Fruit fly (Drosophila melanogaster) whole organism, adult: ENCODE data around the gene neb.
A peak's percentile ranks its signal among the peaks of the same experiment; 100 is the strongest.

ENCODE experiments used
- CG11617 ChIP-seq: fragments of 200-800 bp; sonication (Bioruptor generic); optimal IDR thresholded peaks from 2 replicates; lab custom pipeline; 2017; ENCODE audit warnings: mild to moderate bottlenecking, missing biosample characterization, missing genetic modification reagents, missing genetic modification characterization
- CG12768 ChIP-seq: fragments of 200-800 bp; sonication (Bioruptor generic); optimal IDR thresholded peaks from 2 replicates; lab custom pipeline; 2017; ENCODE audit warnings: missing biosample characterization, missing genetic modification characterization, mild to moderate bottlenecking, moderate library complexity, missing genetic modification reagents
- CG14711 ChIP-seq: fragments of 200-800 bp; sonication (Bioruptor generic); optimal IDR thresholded peaks from 2 replicates; lab custom pipeline; 2018; ENCODE audit warnings: missing biosample characterization, mild to moderate bottlenecking, missing genetic modification characterization, moderate library complexity
- CG1620 ChIP-seq: fragments of 200-800 bp; sonication (Bioruptor generic); optimal IDR thresholded peaks from 2 replicates; lab custom pipeline; 2016; ENCODE audit warnings: missing biosample characterization, missing genetic modification characterization
- CG33017 ChIP-seq: fragments of 200-800 bp; sonication (Bioruptor generic); optimal IDR thresholded peaks from 2 replicates; lab custom pipeline; 2018; ENCODE audit warnings: missing biosample characterization, mild to moderate bottlenecking, missing genetic modification characterization, moderate library complexity
- CG5204 ChIP-seq: fragments of 200-800 bp; sonication (Bioruptor generic); optimal IDR thresholded peaks from 2 replicates; lab custom pipeline; 2016; ENCODE audit warnings: missing biosample characterization, missing genetic modification characterization
- CG7045 ChIP-seq: fragments of 200-800 bp; sonication (Bioruptor generic); optimal IDR thresholded peaks from 2 replicates; lab custom pipeline; 2017; ENCODE audit warnings: missing biosample characterization, mild to moderate bottlenecking, missing genetic modification characterization
- CG7101 ChIP-seq: fragments of 200-800 bp; sonication (Bioruptor generic); optimal IDR thresholded peaks from 2 replicates; lab custom pipeline; 2018; ENCODE audit warnings: missing biosample characterization, mild to moderate bottlenecking, missing genetic modification characterization, moderate library complexity
- Clk ChIP-seq: fragments of 200-800 bp; sonication (Bioruptor generic); optimal IDR thresholded peaks from 2 replicates; lab custom pipeline; 2017; ENCODE audit warnings: missing biosample characterization, missing genetic modification characterization
- Crg-1 ChIP-seq: fragments of 200-800 bp; sonication (Bioruptor generic); optimal IDR thresholded peaks from 2 replicates; lab custom pipeline; 2016; ENCODE audit warnings: missing biosample characterization, missing genetic modification characterization
- Hr96 ChIP-seq: fragments of 200-800 bp; sonication (Bioruptor generic); optimal IDR thresholded peaks from 2 replicates; lab custom pipeline; 2016; ENCODE audit warnings: missing biosample characterization, missing genetic modification characterization
- Mnt ChIP-seq: fragments of 200-800 bp; sonication (Bioruptor generic); optimal IDR thresholded peaks from 2 replicates; lab custom pipeline; 2016; ENCODE audit warnings: missing biosample characterization, mild to moderate bottlenecking, missing genetic modification characterization
- bab1 ChIP-seq: fragments of 200-800 bp; sonication (Bioruptor generic); optimal IDR thresholded peaks from 3 replicates; lab custom pipeline; 2019; ENCODE audit warnings: missing biosample characterization, mild to moderate bottlenecking, missing genetic modification characterization, moderate library complexity
- cic ChIP-seq: fragments of 200-800 bp; sonication (Bioruptor generic); optimal IDR thresholded peaks from 2 replicates; lab custom pipeline; 2017; ENCODE audit warnings: missing biosample characterization, mild to moderate bottlenecking, missing genetic modification characterization, moderate library complexity
- cnc ChIP-seq, 2 experiments: fragments of >200 bp; optimal IDR thresholded peaks; 2 replicates each; lab custom pipeline; 2017
- kay ChIP-seq: fragments of 200-800 bp; sonication (Bioruptor generic); peaks from one replicate; lab custom pipeline; 2016; ENCODE audit warnings: missing biosample characterization, missing genetic modification characterization, borderline replicate concordance
- ovo ChIP-seq: fragments of 200-800 bp; sonication (Bioruptor generic); optimal IDR thresholded peaks from 2 replicates; lab custom pipeline; 2016; ENCODE audit warnings: missing biosample characterization, missing genetic modification characterization
- pad ChIP-seq: fragments of 200-800 bp; sonication (Bioruptor generic); optimal IDR thresholded peaks from 3 replicates; lab custom pipeline; 2017; ENCODE audit warnings: missing biosample characterization, missing genetic modification characterization, mild to moderate bottlenecking, moderate library complexity, missing genetic modification reagents
- tj ChIP-seq: fragments of 200-800 bp; sonication (Bioruptor generic); optimal IDR thresholded peaks from 3 replicates; lab custom pipeline; 2017; ENCODE audit warnings: missing biosample characterization, mild to moderate bottlenecking, missing genetic modification characterization, moderate library complexity
- toe ChIP-seq: fragments of 200-800 bp; sonication (Bioruptor generic); optimal IDR thresholded peaks from 2 replicates; lab custom pipeline; 2016; ENCODE audit warnings: missing biosample characterization, missing genetic modification characterization

Gene neb

dm6 chr2L:20075234-20075803, at the start of gene neb, which contains the start of gene pr:
TSS of gene neb (plus strand) at chr2L:20075757.
TSS of gene pr (minus strand) at chr2L:20075458.
- peak; percentile 52 for TF ChIP-seq CG33017 (tag; lab: Kevin White, UChicago)
- TF ChIP-seq CG5204 (GFP tag; lab: Kevin White, UChicago), result no peak
- TF ChIP-seq pad (GFP tag; lab: Kevin White, UChicago), result no peak
- TF ChIP-seq toe (GFP tag; lab: Kevin White, UChicago), result peak; percentile 77
- TF ChIP-seq CG1620 (GFP tag; lab: Kevin White, UChicago), result peak; percentile 55
- TF ChIP-seq cnc (optimal IDR thresholded peaks at IDR 0.05; lab: Kevin White, UChicago), result no peak
- peak; percentile 69 for TF ChIP-seq CG7101
- TF ChIP-seq bab1 (GFP tag; lab: Kevin White, UChicago), result peak; percentile 82
- TF ChIP-seq Crg-1, result peak; percentile 33
- TF ChIP-seq CG11617, result peak; percentile 48
- no peak for TF ChIP-seq ovo (GFP tag; lab: Kevin White, UChicago)
- peak; percentile 53 for TF ChIP-seq Hr96 (GFP tag; lab: Kevin White, UChicago)
- no peak for TF ChIP-seq Clk (GFP tag; lab: Kevin White, UChicago)
- TF ChIP-seq tj (GFP tag; lab: Kevin White, UChicago), result peak; percentile 66
- peak; percentile 71 for TF ChIP-seq CG7045 (GFP tag; lab: Kevin White, UChicago)
- no peak for TF ChIP-seq CG12768
- no peak for TF ChIP-seq kay (GFP tag; lab: Kevin White, UChicago)
- TF ChIP-seq CG14711 (tag; lab: Kevin White, UChicago), result peak; percentile 13
- peak; percentile 62 for TF ChIP-seq Mnt (GFP tag; lab: Kevin White, UChicago)
- no peak for TF ChIP-seq cic (GFP tag; lab: Kevin White, UChicago)

DNA sequence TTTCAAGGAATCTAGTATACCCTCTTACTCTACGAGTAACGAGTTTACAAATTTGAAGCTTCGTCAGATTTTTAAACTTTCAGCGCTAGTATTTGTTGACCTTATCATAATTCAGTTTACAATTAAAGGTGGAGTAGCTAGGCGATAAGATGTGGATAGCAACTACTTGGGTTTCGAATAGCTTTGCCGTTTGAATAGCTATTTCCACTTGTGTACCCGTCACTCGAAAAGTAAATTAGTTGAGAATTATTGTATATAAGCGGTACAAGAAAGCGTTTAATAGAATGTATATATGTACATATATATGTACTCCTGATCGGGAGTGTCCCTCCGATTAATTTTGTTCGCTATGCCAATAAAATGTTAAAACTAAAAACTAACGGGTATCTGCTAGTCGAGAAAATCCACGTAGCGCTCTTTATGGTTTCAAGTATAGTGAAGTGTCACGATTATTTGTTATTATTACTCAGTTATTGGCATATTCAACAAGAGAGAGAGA, 49.2 kb upstream of the neb start:
- TF ChIP-seq CG7045 (GFP tag; lab: Kevin White, UChicago) (no peak), kay (GFP tag; lab: Kevin White, UChicago) (peak; percentile 25), toe (GFP tag; lab: Kevin White, UChicago) (no peak)

DNA sequence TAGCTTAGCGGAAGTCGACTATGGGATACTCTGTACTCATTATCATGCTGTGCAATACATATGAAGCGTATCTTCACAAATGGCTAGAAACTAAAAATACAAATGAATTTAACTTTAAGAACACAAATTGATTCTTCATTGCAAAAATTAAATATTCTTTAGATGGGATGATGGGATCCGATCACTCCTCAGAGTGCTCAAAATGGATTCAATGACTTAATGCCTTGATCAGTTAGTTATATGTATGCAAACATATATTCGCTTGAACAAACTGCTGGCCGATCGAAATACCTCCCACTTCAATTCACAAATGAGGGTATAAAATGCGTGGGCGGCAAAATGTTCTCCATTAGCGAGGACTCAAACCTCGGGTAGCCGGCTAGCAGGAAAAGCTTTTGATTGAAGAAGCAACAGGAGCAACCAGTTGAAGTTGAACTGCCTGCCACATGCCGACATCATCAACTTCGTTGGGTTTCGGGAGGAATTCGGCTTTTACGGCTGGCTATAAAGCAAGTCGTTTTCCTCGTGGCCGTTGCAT, 48.1 kb upstream of the neb start, which contains the start of gene sNPF:
TSS of gene sNPF (plus strand) at position 534 of the 538 bp plus-strand sequence.
- TF ChIP-seq CG11617 (peak; percentile 7), CG1620 (GFP tag; lab: Kevin White, UChicago) (no peak), Hr96 (GFP tag; lab: Kevin White, UChicago) (peak; percentile 8), ovo (GFP tag; lab: Kevin White, UChicago) (no peak), toe (GFP tag; lab: Kevin White, UChicago) (peak; percentile 45), pad (GFP tag; lab: Kevin White, UChicago) (no peak), CG33017 (tag; lab: Kevin White, UChicago) (peak; percentile 59), CG7101 (peak; percentile 10), CG5204 (GFP tag; lab: Kevin White, UChicago) (peak; percentile 54), Crg-1 (no peak), CG12768 (no peak), CG14711 (tag; lab: Kevin White, UChicago) (no peak), CG7045 (GFP tag; lab: Kevin White, UChicago) (peak; percentile 42), cic (GFP tag; lab: Kevin White, UChicago) (peak; percentile 10), Mnt (GFP tag; lab: Kevin White, UChicago) (no peak)

- TF ChIP-seq pad (GFP tag; lab: Kevin White, UChicago) (no peak), CG33017 (tag; lab: Kevin White, UChicago) (no peak), CG7045 (GFP tag; lab: Kevin White, UChicago) (no peak), CG11617 (no peak), toe (GFP tag; lab: Kevin White, UChicago) (no peak), cnc (optimal IDR thresholded peaks at IDR 0.05; lab: Kevin White, UChicago) (no peak), Hr96 (GFP tag; lab: Kevin White, UChicago) (no peak), bab1 (GFP tag; lab: Kevin White, UChicago) (no peak), CG12768 (no peak), CG14711 (tag; lab: Kevin White, UChicago) (no peak), CG7101 (no peak), ovo (GFP tag; lab: Kevin White, UChicago) (no peak), kay (GFP tag; lab: Kevin White, UChicago) (no peak), cic (GFP tag; lab: Kevin White, UChicago) (no peak), Clk (GFP tag; lab: Kevin White, UChicago) (no peak), Crg-1 (no peak), CG1620 (GFP tag; lab: Kevin White, UChicago) (no peak), CG5204 (GFP tag; lab: Kevin White, UChicago) (no peak), tj (GFP tag; lab: Kevin White, UChicago) (no peak), Mnt (GFP tag; lab: Kevin White, UChicago) (no peak)
Observed at dm6 chr2L:20051172-20051893, 24.2 kb upstream of the neb start.

DNA sequence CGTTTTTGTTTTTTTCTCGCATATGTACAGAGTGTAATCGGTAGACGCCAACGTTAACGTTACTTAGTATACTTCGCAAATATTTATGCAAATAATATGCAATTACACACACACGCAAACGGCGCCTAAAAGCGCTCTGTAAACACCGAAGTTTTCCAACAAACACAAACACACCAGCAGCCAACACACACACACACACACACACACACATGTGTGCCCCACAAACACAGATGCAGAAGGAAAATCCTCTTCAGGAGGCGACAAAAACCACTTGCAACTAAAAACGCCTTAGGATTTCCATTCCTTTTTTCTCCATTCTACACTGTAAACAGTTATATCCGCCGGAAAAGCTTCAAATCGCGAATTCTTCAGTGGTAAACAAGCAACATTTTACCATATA, 18.2 kb upstream of the neb start:
- TF ChIP-seq Clk (GFP tag; lab: Kevin White, UChicago) (no peak), Crg-1 (no peak), CG7045 (GFP tag; lab: Kevin White, UChicago) (no peak), cic (GFP tag; lab: Kevin White, UChicago) (no peak), tj (GFP tag; lab: Kevin White, UChicago) (no peak), CG1620 (GFP tag; lab: Kevin White, UChicago) (no peak), pad (GFP tag; lab: Kevin White, UChicago) (no peak), CG11617 (no peak), bab1 (GFP tag; lab: Kevin White, UChicago) (no peak), CG5204 (GFP tag; lab: Kevin White, UChicago) (no peak), cnc (optimal IDR thresholded peaks at IDR 0.05; lab: Kevin White, UChicago) (no peak), Mnt (GFP tag; lab: Kevin White, UChicago) (no peak), CG7101 (no peak), Hr96 (GFP tag; lab: Kevin White, UChicago) (no peak), CG33017 (tag; lab: Kevin White, UChicago) (no peak), CG12768 (no peak), kay (GFP tag; lab: Kevin White, UChicago) (no peak), toe (GFP tag; lab: Kevin White, UChicago) (no peak)
